Fruit fly (Drosophila melanogaster) whole organism, wandering third instar larva: ENCODE measurements around the gene MsR1.

Experiments
- Abd-B ChIP-seq: fragments of >200 bp; optimal IDR thresholded peaks from 2 replicates; lab custom pipeline; 2017; ENCODE audit warnings: missing biosample characterization, missing genetic modification characterization
- CG32264 ChIP-seq: fragments of 200-800 bp; sonication (Bioruptor generic); optimal IDR thresholded peaks from 2 replicates; lab custom pipeline; 2016; ENCODE audit warnings: missing biosample characterization, missing genetic modification characterization
- CG9705 ChIP-seq: fragments of 200-800 bp; sonication (Bioruptor generic); optimal IDR thresholded peaks from 2 replicates; lab custom pipeline; 2018; ENCODE audit warnings: missing biosample characterization, mild to moderate bottlenecking, missing genetic modification characterization
- CrebA ChIP-seq: fragments of 200-800 bp; sonication (Bioruptor generic); optimal IDR thresholded peaks from 2 replicates; lab custom pipeline; 2016; ENCODE audit warnings: missing biosample characterization, mild to moderate bottlenecking, missing genetic modification characterization, borderline replicate concordance
- Dfd ChIP-seq: fragments of >200 bp; optimal IDR thresholded peaks from 2 replicates; lab custom pipeline; 2017; ENCODE audit warnings: missing biosample characterization, missing genetic modification characterization
- Dif ChIP-seq: fragments of 200-275, 200-300 bp; sonication (Bioruptor generic); optimal IDR thresholded peaks from 2 replicates; lab custom pipeline; 2018; ENCODE audit warnings: missing biosample characterization, missing genetic modification characterization; ENCODE audit not compliant: partially characterized antibody
- GATAd ChIP-seq: sonication (Bioruptor generic); optimal IDR thresholded peaks from 2 replicates; lab custom pipeline; 2016; ENCODE audit warnings: missing biosample characterization, missing genetic modification characterization
- HLH106 ChIP-seq: fragments of 200-800 bp; optimal IDR thresholded peaks from 3 replicates; lab custom pipeline; 2019; ENCODE audit warnings: missing biosample characterization, mild to moderate bottlenecking, missing genetic modification characterization, moderate library complexity
- Hnf4 ChIP-seq: fragments of 200-800 bp; sonication (Bioruptor generic); optimal IDR thresholded peaks from 2 replicates; lab custom pipeline; 2016; ENCODE audit warnings: missing biosample characterization, mild to moderate bottlenecking, missing genetic modification characterization
- Hr83 ChIP-seq: fragments of 200-300 bp; sonication (Bioruptor generic); optimal IDR thresholded peaks from 2 replicates; lab custom pipeline; 2016; ENCODE audit warnings: missing biosample characterization, mild to moderate bottlenecking, missing genetic modification characterization, moderate library complexity; ENCODE audit not compliant: poor library complexity, severe bottlenecking
- Jra ChIP-seq: sonication (Bioruptor generic); optimal IDR thresholded peaks from 2 replicates; lab custom pipeline; 2016; ENCODE audit warnings: missing biosample characterization, missing genetic modification characterization
- Mio ChIP-seq: sonication (Bioruptor generic); optimal IDR thresholded peaks from 2 replicates; lab custom pipeline; 2016; ENCODE audit warnings: missing biosample characterization, missing genetic modification characterization
- Myc ChIP-seq: fragments of >200 bp; optimal IDR thresholded peaks from 2 replicates; lab custom pipeline; 2017
- N ChIP-seq: fragments of >200 bp; optimal IDR thresholded peaks from 2 replicates; lab custom pipeline; 2018; ENCODE audit warnings: missing biosample characterization, missing external identifiers, missing genetic modification characterization
- OdsH ChIP-seq: fragments of 200-800 bp; sonication (Bioruptor generic); optimal IDR thresholded peaks from 2 replicates; lab custom pipeline; 2016; ENCODE audit warnings: missing biosample characterization, mild to moderate bottlenecking, missing genetic modification characterization
- Rel ChIP-seq, 2 experiments: fragments of 200-800 bp; sonication (Bioruptor generic) in 1 of 2; optimal IDR thresholded peaks; 2 replicates in 1 of 2; 3 replicates in 1 of 2; lab custom pipeline; 2016 to 2019; ENCODE audit warnings: mild to moderate bottlenecking in 2 of 2, missing biosample characterization in 2 of 2, missing genetic modification characterization in 2 of 2, moderate library complexity in 1 of 2
- Vsx2 ChIP-seq: fragments of 200-300, 225-300 bp; sonication (Bioruptor generic); optimal IDR thresholded peaks from 2 replicates; lab custom pipeline; 2018; ENCODE audit warnings: missing biosample characterization, missing genetic modification characterization; ENCODE audit not compliant: partially characterized antibody
- br ChIP-seq: fragments of 200-800 bp; sonication (Bioruptor generic); optimal IDR thresholded peaks from 2 replicates; lab custom pipeline; 2016; ENCODE audit warnings: missing biosample characterization, missing genetic modification characterization
- brk ChIP-seq: fragments of 200-800 bp; sonication (Bioruptor generic); optimal IDR thresholded peaks from 2 replicates; lab custom pipeline; 2016; ENCODE audit warnings: missing biosample characterization, mild to moderate bottlenecking, missing genetic modification characterization
- dmrt93B ChIP-seq: fragments of 200-800 bp; sonication (Bioruptor generic); optimal IDR thresholded peaks from 2 replicates; lab custom pipeline; 2018; ENCODE audit warnings: missing biosample characterization, mild to moderate bottlenecking, missing genetic modification characterization
- dsf ChIP-seq: sonication (Bioruptor generic); optimal IDR thresholded peaks from 2 replicates; lab custom pipeline; 2016; ENCODE audit warnings: missing biosample characterization, missing genetic modification characterization, borderline replicate concordance
- ey ChIP-seq: fragments of 200-800 bp; sonication (Bioruptor generic); optimal IDR thresholded peaks from 2 replicates; lab custom pipeline; 2016; ENCODE audit warnings: missing biosample characterization, missing genetic modification characterization
- foxo ChIP-seq, 2 experiments: fragments of 200-800 bp; sonication (Bioruptor generic); optimal IDR thresholded peaks; 2 replicates in 1 of 2; 3 replicates in 1 of 2; lab custom pipeline; 2016 to 2017; ENCODE audit warnings: missing biosample characterization in 2 of 2, missing genetic modification characterization in 2 of 2
- fru ChIP-seq: fragments of 200-800 bp; sonication (Bioruptor generic); optimal IDR thresholded peaks from 3 replicates; lab custom pipeline; 2016; ENCODE audit warnings: missing biosample characterization, mild to moderate bottlenecking, missing genetic modification characterization
- h ChIP-seq: fragments of 200-800 bp; sonication (Bioruptor generic); optimal IDR thresholded peaks from 3 replicates; lab custom pipeline; 2016; ENCODE audit warnings: missing biosample characterization, mild to moderate bottlenecking, missing genetic modification characterization
- jim ChIP-seq: fragments of 175-275, 200-325 bp; sonication (Bioruptor generic); optimal IDR thresholded peaks from 2 replicates; lab custom pipeline; 2016; ENCODE audit warnings: missing biosample characterization, mild to moderate bottlenecking, missing genetic modification characterization
- lola ChIP-seq: fragments of >200 bp; optimal IDR thresholded peaks from 2 replicates; lab custom pipeline; 2017; ENCODE audit warnings: missing biosample characterization, missing genetic modification characterization
- pan ChIP-seq: fragments of >200 bp; optimal IDR thresholded peaks from 2 replicates; lab custom pipeline; 2017
- psq ChIP-seq: fragments of 200-800 bp; sonication (Bioruptor generic); optimal IDR thresholded peaks from 3 replicates; lab custom pipeline; 2017; ENCODE audit warnings: missing biosample characterization, mild to moderate bottlenecking, missing genetic modification characterization, moderate library complexity
- rgr ChIP-seq: fragments of 200-800 bp; sonication (Bioruptor generic); optimal IDR thresholded peaks from 3 replicates; lab custom pipeline; 2016; ENCODE audit warnings: missing biosample characterization, mild to moderate bottlenecking, missing genetic modification characterization
- sage ChIP-seq: fragments of 200-800 bp; sonication (Bioruptor generic); optimal IDR thresholded peaks from 2 replicates; lab custom pipeline; 2016; ENCODE audit warnings: missing biosample characterization, mild to moderate bottlenecking, missing genetic modification characterization
- sv ChIP-seq: fragments of 200-800 bp; sonication (Bioruptor generic); optimal IDR thresholded peaks from 3 replicates; lab custom pipeline; 2016; ENCODE audit warnings: missing biosample characterization, missing genetic modification characterization
- tai ChIP-seq: sonication (Bioruptor generic); optimal IDR thresholded peaks from 2 replicates; lab custom pipeline; 2016; ENCODE audit warnings: missing biosample characterization, missing genetic modification characterization
- usp ChIP-seq: fragments of >200 bp; optimal IDR thresholded peaks from 2 replicates; lab custom pipeline; 2017; ENCODE audit warnings: missing biosample characterization, missing genetic modification characterization
- woc ChIP-seq: sonication (Bioruptor generic); optimal IDR thresholded peaks from 2 replicates; lab custom pipeline; 2016; ENCODE audit warnings: missing biosample characterization, mild to moderate bottlenecking, missing genetic modification characterization

The MsR1 gene

DNA sequence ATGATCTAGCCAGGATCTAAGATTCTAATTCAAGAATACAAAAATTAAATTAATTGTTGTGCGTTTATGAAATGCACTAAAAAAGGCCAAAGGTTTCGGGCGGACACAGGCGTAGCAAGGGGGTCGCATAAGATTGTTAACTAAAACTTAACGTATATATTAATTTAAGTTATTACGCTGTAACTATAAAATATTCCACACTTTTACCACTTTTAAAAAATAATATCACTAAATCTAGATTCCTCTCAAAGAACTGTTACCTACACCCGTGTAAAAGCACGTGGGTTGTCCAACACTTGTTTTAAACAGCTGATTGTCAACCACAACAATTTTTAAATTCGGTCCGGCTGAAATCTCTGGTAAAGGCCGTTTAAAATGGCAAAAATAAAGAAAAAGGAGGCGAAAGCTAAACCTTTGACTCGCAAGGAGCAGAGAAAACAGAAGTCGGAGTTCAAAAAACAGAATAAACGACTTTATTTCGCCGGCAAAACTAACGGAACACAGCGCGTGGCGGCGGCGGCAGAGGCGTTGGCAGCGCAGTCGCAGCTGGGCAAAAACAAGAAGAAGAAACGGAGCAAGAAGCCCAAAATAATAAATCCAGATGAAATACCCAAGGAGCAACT lies 51.0 kb downstream of the MsR1 start, which contains the start of the genes mRpL23 and CG9004 (continued):
- TF ChIP-seq Abd-B (GFP tag; lab: Kevin White, UChicago) (no peak), ey (peak; percentile 99)

DNA sequence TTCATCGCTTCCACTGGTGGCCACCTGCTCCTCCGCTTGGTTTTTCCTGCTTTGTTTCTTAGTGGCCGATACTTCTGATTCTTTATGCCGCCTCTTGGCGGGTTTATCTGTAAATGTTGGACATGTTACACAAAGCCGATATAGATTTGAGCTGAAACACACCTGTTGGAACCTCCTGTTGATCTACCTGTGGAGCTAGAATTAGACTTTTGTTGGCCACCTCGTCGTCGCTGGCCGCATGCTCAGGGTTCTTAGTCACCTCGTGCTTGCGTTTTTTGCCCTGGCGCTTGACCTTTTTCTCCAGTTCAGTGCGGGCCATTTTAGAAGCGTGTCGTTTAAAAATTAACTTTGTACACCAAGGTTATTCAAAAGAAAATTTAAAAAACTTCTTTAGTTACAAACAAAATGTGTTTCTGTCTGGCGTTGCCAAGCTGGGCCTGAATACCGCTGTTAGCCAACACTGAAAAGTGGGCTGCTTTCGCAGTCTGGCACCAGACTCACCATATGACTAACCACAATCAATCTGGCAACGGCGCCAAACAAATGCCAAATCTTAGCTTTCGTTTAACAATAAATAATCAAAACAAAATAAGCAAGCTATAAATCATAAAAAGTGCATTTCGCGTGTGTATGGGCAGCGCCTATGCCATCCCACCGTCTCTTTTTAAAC lies 54.8 kb downstream of the MsR1 start, which contains the start of the genes CG15877 and Svil:
Gene CG15877, minus strand, starts transcription at position 443 of the 670 bp plus-strand sequence.
Gene Svil, plus strand, starts transcription at position 542 of the 670 bp plus-strand sequence.
- no peak for TF ChIP-seq lola (GFP tag; lab: Kevin White, UChicago)
- peak in 1 of 2 experiments; percentile 30 for TF ChIP-seq foxo (GFP tag; optimal IDR thresholded peaks at IDR 0.05; lab: Kevin White, UChicago)
- peak; percentile 29 for TF ChIP-seq br (GFP tag; lab: Kevin White, UChicago)
- peak; percentile 13 for TF ChIP-seq Myc
- no peak for TF ChIP-seq Rel (GFP tag; optimal IDR thresholded peaks at IDR 0.05; lab: Kevin White, UChicago)
- peak; percentile 97 for TF ChIP-seq Rel (tag; optimal IDR thresholded peaks at IDR 0.05; lab: Kevin White, UChicago)
- TF ChIP-seq h (GFP tag; lab: Kevin White, UChicago) = peak; percentile 15
- TF ChIP-seq, all 38 proteins: peak for 5

DNA sequence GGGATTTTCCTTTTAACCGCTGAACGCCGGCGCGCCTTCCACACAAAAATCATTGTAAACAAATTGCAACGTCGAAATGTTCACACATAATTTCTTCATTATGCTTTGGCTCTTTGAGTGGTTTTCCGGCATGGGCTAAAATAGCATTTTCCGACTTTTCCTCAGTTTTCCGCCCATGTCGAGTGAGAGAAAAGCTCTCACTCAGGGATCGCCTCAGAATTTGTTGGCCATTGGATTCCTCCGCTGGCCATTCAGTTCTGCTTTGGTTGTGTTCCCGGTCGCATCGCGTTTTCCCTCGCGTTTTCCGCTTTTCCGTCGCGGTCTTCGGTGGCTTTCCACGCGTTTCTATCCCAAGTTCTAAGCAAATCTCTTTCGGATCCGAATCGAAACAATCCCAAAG lies 56.1 kb downstream of the MsR1 start:
- TF ChIP-seq OdsH (no peak), Jra (no peak), Vsx2 (no peak), Mio (GFP tag; lab: Kevin White, UChicago) (no peak), h (GFP tag; lab: Kevin White, UChicago) (no peak), psq (GFP tag; lab: Kevin White, UChicago) (no peak), jim (GFP tag; lab: Kevin White, UChicago) (no peak), dsf (GFP tag; lab: Kevin White, UChicago) (no peak), GATAd (GFP tag; lab: Kevin White, UChicago) (no peak)

DNA sequence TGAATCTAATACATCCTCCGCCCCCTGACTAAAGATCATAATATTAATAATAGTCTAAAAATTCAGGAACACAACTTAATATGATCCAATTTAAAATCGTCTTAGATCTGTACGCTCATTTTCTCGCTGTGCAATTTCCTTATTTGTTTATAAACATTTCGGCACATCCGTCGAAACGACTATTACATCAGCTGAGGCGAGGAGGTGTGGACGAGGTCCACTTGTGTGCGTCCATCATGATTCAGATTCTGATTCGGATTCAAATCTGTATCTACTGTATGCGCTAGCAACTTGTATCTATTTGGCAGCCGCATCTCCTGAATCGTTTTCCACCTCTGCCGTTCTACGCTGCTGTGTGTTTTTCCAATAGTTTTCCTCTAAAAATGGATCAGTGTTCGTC lies 57.0 kb downstream of the MsR1 start:
- TF ChIP-seq dsf (GFP tag; lab: Kevin White, UChicago) = no peak
- TF ChIP-seq foxo (GFP tag; optimal IDR thresholded peaks at IDR 0.05; lab: Kevin White, UChicago) = no peak
- TF ChIP-seq Hr83 = no peak
- no peak for TF ChIP-seq usp
- no peak for TF ChIP-seq lola (GFP tag; lab: Kevin White, UChicago)
- TF ChIP-seq Mio (GFP tag; lab: Kevin White, UChicago) = no peak
- no peak for TF ChIP-seq N (GFP tag; lab: Kevin White, UChicago)
- no peak for TF ChIP-seq Abd-B (GFP tag; lab: Kevin White, UChicago)
- no peak for TF ChIP-seq woc
- TF ChIP-seq brk (GFP tag; lab: Kevin White, UChicago) = no peak
- TF ChIP-seq jim (GFP tag; lab: Kevin White, UChicago) = no peak
- TF ChIP-seq br (GFP tag; lab: Kevin White, UChicago) = no peak

DNA sequence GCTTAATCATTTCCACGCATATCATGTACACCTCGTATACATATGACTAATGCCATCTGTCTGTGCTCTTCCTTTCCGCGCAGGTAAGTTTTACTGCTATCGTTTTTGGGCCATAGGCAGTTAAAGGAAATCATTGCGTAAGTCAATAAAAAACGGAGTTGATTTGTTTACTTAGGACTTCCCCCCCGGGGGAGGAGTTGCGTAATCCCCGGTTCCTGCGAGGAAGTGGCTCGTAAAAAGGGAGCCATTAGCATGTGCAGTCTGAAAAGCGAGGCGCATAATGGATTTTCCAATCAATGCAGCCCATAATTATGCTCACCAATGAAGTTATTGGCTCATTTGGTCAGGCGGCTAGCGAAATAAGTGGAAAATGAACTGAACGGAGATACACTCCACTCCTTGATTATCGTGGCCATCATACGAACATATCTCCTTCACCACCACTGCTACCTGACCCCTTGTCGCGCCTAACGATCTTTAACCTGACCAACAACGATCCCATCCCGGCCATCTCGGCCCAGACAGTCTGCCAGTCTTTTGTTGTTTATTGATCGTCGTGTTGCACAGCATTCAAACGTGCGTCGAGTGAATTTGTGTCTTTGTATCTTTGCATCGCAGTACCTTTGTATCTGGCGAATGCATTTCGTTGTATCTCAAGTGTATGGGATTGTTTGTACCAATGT lies 63.0 kb downstream of the MsR1 start:
- no peak for TF ChIP-seq Dfd (GFP tag; lab: Kevin White, UChicago)
- TF ChIP-seq tai (GFP tag; lab: Kevin White, UChicago) = no peak
- no peak for TF ChIP-seq Dif (GFP tag; lab: Kevin White, UChicago)

DNA sequence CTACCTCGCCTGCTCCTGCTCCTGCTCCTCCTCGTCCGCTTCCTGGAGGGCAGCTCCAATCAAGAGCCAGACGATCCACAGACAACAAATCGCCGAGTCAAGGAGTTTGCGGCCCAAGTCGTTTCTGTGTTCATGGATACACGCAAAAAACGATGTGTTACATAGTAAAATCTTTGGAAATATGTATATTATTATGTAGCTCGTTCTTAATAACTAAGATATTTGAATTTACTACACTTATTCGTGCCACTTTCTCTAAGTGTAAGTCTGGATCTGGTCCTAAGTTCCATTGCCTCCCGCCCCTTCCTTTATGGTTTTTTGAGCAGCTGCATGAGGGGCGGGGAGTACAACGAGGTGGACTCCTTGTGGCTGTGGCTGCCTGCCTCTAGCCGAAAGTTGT lies 63.9 kb downstream of the MsR1 start:
- TF ChIP-seq Rel (GFP tag; optimal IDR thresholded peaks at IDR 0.05; lab: Kevin White, UChicago) (no peak), Rel (tag; optimal IDR thresholded peaks at IDR 0.05; lab: Kevin White, UChicago) (no peak), jim (GFP tag; lab: Kevin White, UChicago) (no peak), fru (GFP tag; lab: Kevin White, UChicago) (peak; percentile 71), Dif (GFP tag; lab: Kevin White, UChicago) (no peak), lola (GFP tag; lab: Kevin White, UChicago) (no peak), N (GFP tag; lab: Kevin White, UChicago) (no peak), ey (peak; percentile 64), pan (lab: Kevin White, UChicago) (no peak), h (GFP tag; lab: Kevin White, UChicago) (peak; percentile 87), Hr83 (no peak), CrebA (GFP tag; lab: Kevin White, UChicago) (no peak), Hnf4 (GFP tag; lab: Kevin White, UChicago) (peak; percentile 48), rgr (GFP tag; lab: Kevin White, UChicago) (peak; percentile 56), Jra (no peak), usp (no peak), CG9705 (no peak), dmrt93B (no peak), CG32264 (GFP tag; lab: Kevin White, UChicago) (no peak), OdsH (peak; percentile 53), Abd-B (GFP tag; lab: Kevin White, UChicago) (no peak), Myc (no peak), sv (GFP tag; lab: Kevin White, UChicago) (no peak), HLH106 (peak; percentile 47), sage (GFP tag; lab: Kevin White, UChicago) (no peak)
